Fruit fly (Drosophila melanogaster): ENCODE results near the gene dpr19.
A peak's percentile ranks its signal among the peaks of the same experiment; 100 is the strongest.

Gene dpr19

DNA sequence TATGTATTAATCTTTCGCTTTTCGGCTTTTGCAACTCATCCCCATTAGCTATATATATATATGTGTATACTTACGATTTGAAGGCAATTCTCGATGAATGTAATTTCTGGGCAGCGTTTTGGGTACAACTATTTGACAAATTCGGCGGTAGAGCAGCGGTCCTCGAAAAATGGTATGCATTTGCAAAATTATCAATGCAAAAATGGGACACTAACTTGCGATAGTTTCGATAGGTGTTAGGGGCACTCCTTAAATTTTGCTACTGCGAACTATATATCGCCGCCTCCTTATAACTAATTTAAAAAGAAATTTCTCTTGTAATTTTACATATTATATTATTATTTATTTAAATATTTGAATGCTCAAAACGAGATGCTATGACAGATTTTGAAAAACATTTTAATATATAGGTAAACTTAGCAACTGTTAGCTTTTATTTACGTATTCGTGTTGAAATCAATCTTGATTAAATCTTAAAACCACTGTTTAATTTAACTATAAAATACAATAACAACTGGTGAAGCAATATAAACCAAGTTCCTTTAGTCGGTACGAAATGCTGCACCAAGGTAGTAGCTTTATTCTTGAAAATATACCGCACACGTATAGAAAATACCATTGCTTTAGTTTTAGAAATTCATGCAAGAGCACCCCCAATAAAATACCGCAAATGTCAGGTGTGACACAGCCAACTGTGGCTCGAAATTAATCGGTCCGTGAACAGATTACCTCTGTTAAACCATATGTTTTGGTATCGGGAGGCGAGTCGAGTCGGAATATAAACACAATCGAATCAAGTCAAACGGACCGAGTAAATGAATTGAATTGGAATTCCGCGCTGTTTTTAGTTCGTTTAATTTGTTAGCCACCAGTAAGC, 37.5 kb downstream of the dpr19 start, which contains the start of the genes CG5355 and Klp31E (continued):
- TF ChIP-seq sqz (GFP tag; optimal IDR thresholded peaks at IDR 0.05) (no peak), eve (GFP tag; optimal IDR thresholded peaks at IDR 0.05) (no peak), slbo (GFP tag; IDR thresholded peaks at IDR 0.05) (peak; percentile 81), Rfx (GFP tag; IDR thresholded peaks at IDR 0.05) (peak; percentile 53), ci (GFP tag; IDR thresholded peaks at IDR 0.05) (peak; percentile 59; the same call in 2 of the 3 replicates), stc (GFP tag; IDR thresholded peaks at IDR 0.05) (0 out of 2 replicates have a peak, but pooled peaks have one; percentile 26), knrl (GFP tag; IDR thresholded peaks at IDR 0.05; ENCODE audit: partially characterized antibody) (peak; percentile 67; the same call in 2 of the 3 replicates), gfzf (GFP tag; optimal IDR thresholded peaks at IDR 0.05) (peak; percentile 23), fu2 (GFP tag; optimal IDR thresholded peaks at IDR 0.05) (no peak), CG5180 (GFP tag; optimal IDR thresholded peaks at IDR 0.05) (no peak), CG4617 (GFP tag; optimal IDR thresholded peaks at IDR 0.05; ENCODE audit: borderline replicate concordance) (peak; percentile 6), Sry-β (GFP tag; optimal IDR thresholded peaks at IDR 0.05) (peak; percentile 29), Atf3 (GFP tag; optimal IDR thresholded peaks at IDR 0.05) (peak; percentile 51), CG10366 (GFP tag; IDR thresholded peaks at IDR 0.05) (no peak), Optix (GFP tag; IDR thresholded peaks at IDR 0.05) (no peak), bcd (GFP tag; optimal IDR thresholded peaks at IDR 0.05) (peak; percentile 72), Opbp (GFP tag; IDR thresholded peaks at IDR 0.05; ENCODE audit: partially characterized antibody) (peak; percentile 71; the same call in 2 of the 3 replicates), CG7928 (GFP tag; optimal IDR thresholded peaks at IDR 0.05) (no peak), fd3F (GFP tag; optimal IDR thresholded peaks at IDR 0.05) (peak; percentile 64), CG33213 (GFP tag; optimal IDR thresholded peaks at IDR 0.05) (peak; percentile 52), CG5953 (GFP tag; IDR thresholded peaks at IDR 0.05) (no peak), CrebB (tag; optimal IDR thresholded peaks at IDR 0.05) (no peak), tio (GFP tag; optimal IDR thresholded peaks at IDR 0.05) (no peak), CG9727 (GFP tag; optimal IDR thresholded peaks at IDR 0.05) (peak; percentile 87), mirr (GFP tag; optimal IDR thresholded peaks at IDR 0.05) (no peak), wek (GFP tag; optimal IDR thresholded peaks at IDR 0.05) (peak; percentile 89), CG6272 (GFP tag; IDR thresholded peaks at IDR 0.05) (no peak; the same call in none of the 2 replicates), CG16815 (GFP tag; optimal IDR thresholded peaks at IDR 0.05) (peak; percentile 64), CG7745 (tag; optimal IDR thresholded peaks at IDR 0.05) (no peak), MESR4 (GFP tag; optimal IDR thresholded peaks at IDR 0.05) (peak; percentile 53), CG16863 (GFP tag; optimal IDR thresholded peaks at IDR 0.05) (peak; percentile 52), CG12104 (GFP tag; optimal IDR thresholded peaks at IDR 0.05) (peak; percentile 69), grn (GFP tag; optimal IDR thresholded peaks at IDR 0.05) (no peak), crc (GFP tag; optimal IDR thresholded peaks at IDR 0.05) (no peak), ind (GFP tag; optimal IDR thresholded peaks at IDR 0.05) (peak; percentile 55), CG13123 (GFP tag; optimal IDR thresholded peaks at IDR 0.05) (peak; percentile 2), CG6683 (GFP tag; optimal IDR thresholded peaks at IDR 0.05) (no peak), zen (tag; optimal IDR thresholded peaks at IDR 0.05) (peak; percentile 71), CG6175 (GFP tag; IDR thresholded peaks at IDR 0.05) (no peak), gcm2 (GFP tag; optimal IDR thresholded peaks at IDR 0.05) (peak; percentile 35), CG11504 (tag; optimal IDR thresholded peaks at IDR 0.05) (peak; percentile 79), CG8359 (GFP tag; optimal IDR thresholded peaks at IDR 0.05; ENCODE audit: borderline replicate concordance) (peak; percentile 14), CG6854 (GFP tag; optimal IDR thresholded peaks at IDR 0.05) (no peak), CG12071 (GFP tag; optimal IDR thresholded peaks at IDR 0.05) (no peak), CG17802 (tag; optimal IDR thresholded peaks at IDR 0.05) (peak; percentile 94), Nf-YB (GFP tag; optimal IDR thresholded peaks at IDR 0.05) (peak; percentile 50), Jarid2 (GFP tag; optimal IDR thresholded peaks at IDR 0.05) (no peak), CG34376 (GFP tag; optimal IDR thresholded peaks at IDR 0.05) (no peak)
